Worm (Caenorhabditis elegans) whole organism, L4/young adult: Measurements from ENCODE around the gene kap-1.

Source experiments
- W03F9.2 ChIP-seq: fragments of 150-350 bp; optimal IDR thresholded peaks from 2 replicates; lab custom pipeline; 2014; ENCODE audit warnings: missing biosample characterization, missing genetic modification characterization
- dao-5 ChIP-seq: sonication (generic microtip); optimal IDR thresholded peaks from 2 replicates; lab custom pipeline; 2016; ENCODE audit warnings: missing genotype, missing genetic modification characterization, moderate library complexity, missing compliant biosample characterization

DNA sequence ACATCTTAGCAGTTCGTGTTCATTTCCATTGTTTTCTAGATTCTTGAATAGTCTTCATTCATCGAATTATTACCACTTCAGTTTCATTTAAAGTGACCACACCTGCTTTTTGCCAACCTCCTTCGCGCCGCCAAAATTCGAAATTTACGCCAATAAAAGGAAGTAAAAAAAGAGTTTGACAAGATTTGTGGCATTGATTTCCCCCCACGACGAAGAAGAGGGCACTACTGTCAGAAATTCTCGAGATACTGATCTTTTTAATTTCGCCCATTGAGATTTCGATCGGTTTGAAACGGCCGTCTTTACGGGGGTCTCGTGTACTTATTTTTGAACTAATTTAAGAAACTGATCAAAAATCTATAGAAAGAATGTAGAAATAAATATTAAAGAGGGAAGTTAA, 37.0 kb upstream of the kap-1 start:
- TF ChIP-seq dao-5 (no peak), W03F9.2 (tag; lab: Kevin White, UChicago) (no peak)
